Worm (Caenorhabditis elegans) whole organism, early embryonic: ENCODE data around the gene lon-3.

Experiments
- B0310.2 ChIP-seq: sonication (generic microtip); optimal IDR thresholded peaks from 2 replicates; lab custom pipeline; 2016; ENCODE audit warnings: mild to moderate bottlenecking, missing genetic modification characterization, missing compliant biosample characterization
- F13C5.2 ChIP-seq: sonication (generic microtip); optimal IDR thresholded peaks from 2 replicates; lab custom pipeline; 2017; ENCODE audit warnings: mild to moderate bottlenecking, missing genetic modification characterization, inconsistent platforms, missing compliant biosample characterization
- aly-1 ChIP-seq: sonication (generic microtip); optimal IDR thresholded peaks from 2 replicates; lab custom pipeline; 2016; ENCODE audit warnings: missing genetic modification characterization, missing compliant biosample characterization
- ama-1 ChIP-seq: fragments of 150-350 bp; optimal IDR thresholded peaks from 2 replicates; lab custom pipeline; 2014
- ceh-13 ChIP-seq: fragments of 200-800 bp; sonication (Bioruptor generic); optimal IDR thresholded peaks from 2 replicates; lab custom pipeline; 2018; ENCODE audit warnings: mild to moderate bottlenecking, missing genetic modification characterization, missing compliant biosample characterization
- ceh-36 ChIP-seq: sonication (generic microtip); optimal IDR thresholded peaks from 2 replicates; lab custom pipeline; 2016; ENCODE audit warnings: missing genetic modification characterization, inconsistent platforms, missing compliant biosample characterization
- ets-7 ChIP-seq: sonication (generic microtip); optimal IDR thresholded peaks from 2 replicates; lab custom pipeline; 2016; ENCODE audit warnings: missing genotype, missing genetic modification characterization, missing compliant biosample characterization
- flt-1 ChIP-seq: fragments of 200-800 bp; sonication (Bioruptor generic); IDR thresholded peaks from 2 replicates; pipeline ENCODE4 v1.3.6; 2022; ENCODE audit warnings: missing genetic modification characterization, missing compliant biosample characterization
- hmbx-1 ChIP-seq: sonication (generic microtip); optimal IDR thresholded peaks from 2 replicates; lab custom pipeline; 2016; ENCODE audit warnings: mild to moderate bottlenecking, missing genetic modification characterization, missing compliant biosample characterization
- hmg-4 ChIP-seq: fragments of 200-800 bp; sonication (Bioruptor generic); optimal IDR thresholded peaks from 2 replicates; lab custom pipeline; 2018; ENCODE audit warnings: mild to moderate bottlenecking, missing genetic modification characterization, missing compliant biosample characterization
- hnd-1 ChIP-seq: sonication (generic microtip); optimal IDR thresholded peaks from 2 replicates; lab custom pipeline; 2016; ENCODE audit warnings: missing genetic modification characterization, missing compliant biosample characterization
- pes-1 ChIP-seq: fragments of 200-800 bp; sonication (Bioruptor generic); IDR thresholded peaks from 2 replicates; pipeline ENCODE4 v1.3.6; 2022; ENCODE audit warnings: missing genetic modification reagents, missing genetic modification characterization, missing compliant biosample characterization
- scrt-1 ChIP-seq: fragments of 200-800 bp; sonication (Bioruptor generic); IDR thresholded peaks from 2 replicates; pipeline ENCODE4 v1.3.6; 2022; ENCODE audit warnings: missing genetic modification characterization, missing compliant biosample characterization
- sea-1 ChIP-seq: fragments of 200-800 bp; sonication (Bioruptor generic); conservative IDR thresholded peaks from 2 replicates; pipeline ENCODE4 v1.3.6; 2022; ENCODE audit warnings: missing genetic modification characterization, missing compliant biosample characterization
- tbx-11 ChIP-seq: fragments of 200-800 bp; sonication (Bioruptor generic); IDR thresholded peaks from 2 replicates; pipeline ENCODE4 v1.3.6; 2022; ENCODE audit warnings: missing genetic modification characterization, missing compliant biosample characterization
- tbx-37 ChIP-seq: fragments of 200-800 bp; sonication (Bioruptor generic); conservative IDR thresholded peaks from 2 replicates; pipeline ENCODE4 v1.3.6; 2022; ENCODE audit warnings: missing genetic modification reagents, missing genetic modification characterization, missing compliant biosample characterization
- tra-4 ChIP-seq: sonication (generic microtip); optimal IDR thresholded peaks from 2 replicates; lab custom pipeline; 2017; ENCODE audit warnings: missing genetic modification characterization, missing compliant biosample characterization

The lon-3 gene

ce11 chrV:12179338-12179737 is 19.1 kb downstream of the lon-3 start, which contains the start of gene clec-224:
clec-224 (minus strand) TSS chrV:12179438.
- no peak for TF ChIP-seq ceh-13 (GFP tag; lab: Kevin White, UChicago)
- TF ChIP-seq ceh-36 (tag; lab: Kevin White, UChicago): peak; percentile 9

- TF ChIP-seq tbx-37 (GFP tag; lab: Robert Waterston, UW) (no peak), tbx-11 (no peak), ets-7 (tag; lab: Kevin White, UChicago) (no peak), B0310.2 (tag; lab: Kevin White, UChicago) (no peak), pes-1 (GFP tag; lab: Robert Waterston, UW) (no peak), sea-1 (GFP tag; lab: Robert Waterston, UW) (no peak), hnd-1 (no peak), flt-1 (GFP tag; lab: Robert Waterston, UW) (no peak), F13C5.2 (tag; lab: Kevin White, UChicago) (no peak), tra-4 (tag; lab: Kevin White, UChicago) (no peak), hmg-4 (GFP tag; lab: Kevin White, UChicago) (no peak), aly-1 (no peak), ceh-36 (tag; lab: Kevin White, UChicago) (no peak), scrt-1 (no peak), ama-1 (no peak)
Observed at ce11 chrV:12170114-12170513, 28.3 kb downstream of the lon-3 start, which contains the start of gene ZK863.1. ZK863.1 (minus strand) TSS chrV:12170214.

ce11 chrV:12167653-12168052 is 30.8 kb downstream of the lon-3 start, which contains the start of gene col-37:
col-37 (minus strand) TSS chrV:12167753.
- no peak for TF ChIP-seq hmbx-1
- no peak for TF ChIP-seq hmg-4 (GFP tag; lab: Kevin White, UChicago)
- no peak for TF ChIP-seq flt-1 (GFP tag; lab: Robert Waterston, UW)
- no peak for TF ChIP-seq tra-4 (tag; lab: Kevin White, UChicago)
- no peak for TF ChIP-seq B0310.2 (tag; lab: Kevin White, UChicago)
- TF ChIP-seq F13C5.2 (tag; lab: Kevin White, UChicago): no peak
- no peak for TF ChIP-seq ets-7 (tag; lab: Kevin White, UChicago)
- TF ChIP-seq scrt-1: no peak
- TF ChIP-seq ama-1: no peak
- no peak for TF ChIP-seq tbx-11
- no peak for TF ChIP-seq ceh-13 (GFP tag; lab: Kevin White, UChicago)

ce11 chrV:12167031-12167430 is 31.4 kb downstream of the lon-3 start:
- no peak for TF ChIP-seq ceh-36 (tag; lab: Kevin White, UChicago)
- TF ChIP-seq aly-1: peak; percentile 8

- TF ChIP-seq aly-1: no peak
- TF ChIP-seq B0310.2 (tag; lab: Kevin White, UChicago): no peak
- no peak for TF ChIP-seq ceh-13 (GFP tag; lab: Kevin White, UChicago)
- TF ChIP-seq scrt-1: no peak
- no peak for TF ChIP-seq ceh-36 (tag; lab: Kevin White, UChicago)
- TF ChIP-seq hnd-1: no peak
- TF ChIP-seq flt-1 (GFP tag; lab: Robert Waterston, UW): no peak
- no peak for TF ChIP-seq ama-1
- TF ChIP-seq pes-1 (GFP tag; lab: Robert Waterston, UW): no peak
- no peak for TF ChIP-seq ets-7 (tag; lab: Kevin White, UChicago)
- no peak for TF ChIP-seq hmg-4 (GFP tag; lab: Kevin White, UChicago)
- TF ChIP-seq F13C5.2 (tag; lab: Kevin White, UChicago): no peak
- TF ChIP-seq tbx-11: no peak
- TF ChIP-seq tbx-37 (GFP tag; lab: Robert Waterston, UW): no peak
- TF ChIP-seq tra-4 (tag; lab: Kevin White, UChicago): no peak
- no peak for TF ChIP-seq sea-1 (GFP tag; lab: Robert Waterston, UW)
- no peak for TF ChIP-seq hmbx-1
Observed at ce11 chrV:12162906-12163305, 35.5 kb downstream of the lon-3 start, which contains the start of gene srj-4. srj-4 (plus strand) TSS chrV:12163206.

- TF ChIP-seq tbx-37 (GFP tag; lab: Robert Waterston, UW) (no peak), pes-1 (GFP tag; lab: Robert Waterston, UW) (no peak), ets-7 (tag; lab: Kevin White, UChicago) (no peak), hnd-1 (no peak), aly-1 (no peak)
Observed at ce11 chrV:12162220-12162619, 36.2 kb downstream of the lon-3 start, which contains the start of gene C27A7.5. C27A7.5 (minus strand) TSS chrV:12162320.

ce11 chrV:12161157-12161556 is 37.3 kb downstream of the lon-3 start:
- TF ChIP-seq hnd-1 (no peak), aly-1 (no peak), F13C5.2 (tag; lab: Kevin White, UChicago) (no peak), B0310.2 (tag; lab: Kevin White, UChicago) (no peak), ceh-13 (GFP tag; lab: Kevin White, UChicago) (no peak), scrt-1 (no peak), ets-7 (tag; lab: Kevin White, UChicago) (no peak)

- TF ChIP-seq sea-1 (GFP tag; lab: Robert Waterston, UW) (no peak), pes-1 (GFP tag; lab: Robert Waterston, UW) (no peak)
Observed at ce11 chrV:12159975-12160374, 38.5 kb downstream of the lon-3 start.

ce11 chrV:12158377-12158776 is 40.1 kb downstream of the lon-3 start:
- TF ChIP-seq sea-1 (GFP tag; lab: Robert Waterston, UW): no peak
- TF ChIP-seq tra-4 (tag; lab: Kevin White, UChicago): no peak
- no peak for TF ChIP-seq pes-1 (GFP tag; lab: Robert Waterston, UW)
- TF ChIP-seq B0310.2 (tag; lab: Kevin White, UChicago): no peak
- TF ChIP-seq flt-1 (GFP tag; lab: Robert Waterston, UW): no peak
- TF ChIP-seq tbx-37 (GFP tag; lab: Robert Waterston, UW): no peak
- TF ChIP-seq hmbx-1: no peak
- TF ChIP-seq scrt-1: no peak
- TF ChIP-seq hnd-1: no peak
- no peak for TF ChIP-seq ama-1
